Worm (Caenorhabditis elegans) whole organism, L3 larva: ENCODE measurements around the gene phat-5.

Experiments used
- R02D3.7 ChIP-seq: fragments of 150-350 bp; optimal IDR thresholded peaks from 2 replicates; lab custom pipeline; 2014; ENCODE audit warnings: missing biosample characterization, missing genetic modification characterization
- ama-1 ChIP-seq: fragments of 150-350 bp; optimal IDR thresholded peaks from 2 replicates; lab custom pipeline; 2018
- ceh-28 ChIP-seq: fragments of 150-350 bp; optimal IDR thresholded peaks from 2 replicates; lab custom pipeline; 2014; ENCODE audit warnings: missing biosample characterization, missing genetic modification reagents, missing genetic modification characterization
- ceh-9 ChIP-seq: sonication (generic microtip); optimal IDR thresholded peaks from 2 replicates; lab custom pipeline; 2018; ENCODE audit warnings: missing biosample characterization, missing genetic modification characterization
- daf-12 ChIP-seq: fragments of 150-350 bp; optimal IDR thresholded peaks from 2 replicates; lab custom pipeline; 2014; ENCODE audit warnings: missing biosample characterization, missing genetic modification reagents, missing genetic modification characterization
- egl-5 ChIP-seq: fragments of 150-350 bp; optimal IDR thresholded peaks from 2 replicates; lab custom pipeline; 2017; ENCODE audit warnings: missing biosample characterization, missing genetic modification reagents, missing genetic modification characterization, inconsistent platforms
- elt-2 ChIP-seq: sonication (generic microtip); optimal IDR thresholded peaks from 2 replicates; lab custom pipeline; 2016; ENCODE audit warnings: missing genetic modification reagents, mild to moderate bottlenecking, missing genetic modification characterization, missing compliant biosample characterization
- eor-1 ChIP-seq, 2 experiments: fragments of 150-350 bp; optimal IDR thresholded peaks; 2 replicates each; lab custom pipeline; 2014 to 2018; ENCODE audit warnings: missing biosample characterization in 2 of 2, missing genetic modification characterization in 2 of 2
- fkh-10 ChIP-seq: sonication (generic microtip); optimal IDR thresholded peaks from 2 replicates; lab custom pipeline; 2017; ENCODE audit warnings: missing biosample characterization, missing genetic modification reagents, missing genetic modification characterization
- fos-1 ChIP-seq: fragments of 150-350 bp; optimal IDR thresholded peaks from 2 replicates; lab custom pipeline; 2014; ENCODE audit warnings: missing biosample characterization, missing genetic modification characterization
- hmg-11 ChIP-seq: sonication (generic microtip); optimal IDR thresholded peaks from 2 replicates; lab custom pipeline; 2016; ENCODE audit warnings: missing genetic modification characterization, missing compliant biosample characterization
- jun-1 ChIP-seq: fragments of 150-350 bp; optimal IDR thresholded peaks from 2 replicates; lab custom pipeline; 2014; ENCODE audit warnings: missing biosample characterization, missing genetic modification reagents, missing genetic modification characterization
- lin-15B ChIP-seq: fragments of 150-350 bp; optimal IDR thresholded peaks from 2 replicates; lab custom pipeline; 2014; ENCODE audit warnings: missing biosample characterization, missing genetic modification characterization
- lin-39 ChIP-seq: fragments of 150-350 bp; optimal IDR thresholded peaks from 2 replicates; lab custom pipeline; 2018; ENCODE audit warnings: missing biosample characterization, missing genetic modification reagents, missing genetic modification characterization
- lsy-12 ChIP-seq: sonication (generic microtip); optimal IDR thresholded peaks from 2 replicates; lab custom pipeline; 2016; ENCODE audit warnings: mild to moderate bottlenecking, missing genetic modification characterization, missing compliant biosample characterization
- mml-1 ChIP-seq: fragments of 150-350 bp; sonication (generic microtip); optimal IDR thresholded peaks from 3 replicates; lab custom pipeline; 2014; ENCODE audit warnings: missing biosample characterization, missing genetic modification characterization
- nfya-1 ChIP-seq: sonication (generic microtip); optimal IDR thresholded peaks from 2 replicates; lab custom pipeline; 2017; ENCODE audit warnings: missing genetic modification characterization, mild to moderate bottlenecking, missing compliant biosample characterization, antibody characterized with exemption, moderate library complexity; ENCODE audit not compliant: insufficient read depth
- nhr-11 ChIP-seq: fragments of 150-350 bp; optimal IDR thresholded peaks from 2 replicates; lab custom pipeline; 2014; ENCODE audit warnings: missing biosample characterization, missing genetic modification characterization
- nhr-23 ChIP-seq: fragments of 150-350 bp; optimal IDR thresholded peaks from 2 replicates; lab custom pipeline; 2014; ENCODE audit warnings: missing biosample characterization, missing genetic modification reagents, missing genetic modification characterization
- nhr-237 ChIP-seq: fragments of 150-350 bp; optimal IDR thresholded peaks from 2 replicates; lab custom pipeline; 2014; ENCODE audit warnings: missing biosample characterization, missing genetic modification characterization
- nhr-25 ChIP-seq: sonication (generic microtip); optimal IDR thresholded peaks from 2 replicates; lab custom pipeline; 2017; ENCODE audit warnings: missing biosample characterization, missing genetic modification characterization
- nhr-28 ChIP-seq: fragments of 150-350 bp; optimal IDR thresholded peaks from 2 replicates; lab custom pipeline; 2014; ENCODE audit warnings: missing biosample characterization, missing genetic modification characterization
- nhr-43 ChIP-seq: sonication (generic microtip); optimal IDR thresholded peaks from 2 replicates; lab custom pipeline; 2016; ENCODE audit warnings: mild to moderate bottlenecking, missing genetic modification characterization, missing compliant biosample characterization; ENCODE audit not compliant: poor library complexity, severe bottlenecking
- nhr-76 ChIP-seq: fragments of 150-350 bp; sonication (generic microtip); optimal IDR thresholded peaks from 5 replicates; lab custom pipeline; 2014; ENCODE audit warnings: missing biosample characterization, missing genetic modification characterization
- pha-4 ChIP-seq: fragments of 150-350 bp; optimal IDR thresholded peaks from 2 replicates; lab custom pipeline; 2014; ENCODE audit warnings: missing biosample characterization, missing genetic modification reagents, missing genetic modification characterization
- pqm-1 ChIP-seq: fragments of 150-350 bp; optimal IDR thresholded peaks from 2 replicates; lab custom pipeline; 2017; ENCODE audit warnings: missing biosample characterization, missing genetic modification characterization, inconsistent platforms
- sea-2 ChIP-seq: fragments of 150-350 bp; sonication (generic microtip); optimal IDR thresholded peaks from 4 replicates; lab custom pipeline; 2014; ENCODE audit warnings: missing biosample characterization, missing genetic modification reagents, missing genetic modification characterization
- snpc-4 ChIP-seq: fragments of 150-350 bp; optimal IDR thresholded peaks from 2 replicates; lab custom pipeline; 2014; ENCODE audit warnings: missing biosample characterization, missing genetic modification characterization
- unc-62 ChIP-seq: fragments of 150-350 bp; sonication (generic microtip); optimal IDR thresholded peaks from 4 replicates; lab custom pipeline; 2014; ENCODE audit warnings: missing biosample characterization, missing genetic modification reagents, missing genetic modification characterization
- zag-1 ChIP-seq: fragments of 150-350 bp; optimal IDR thresholded peaks from 2 replicates; lab custom pipeline; 2014; ENCODE audit warnings: missing biosample characterization, missing genetic modification characterization
- ztf-4 ChIP-seq: fragments of 150-350 bp; optimal IDR thresholded peaks from 2 replicates; lab custom pipeline; 2014; ENCODE audit warnings: missing biosample characterization, missing genetic modification characterization

phat-5 gene

DNA sequence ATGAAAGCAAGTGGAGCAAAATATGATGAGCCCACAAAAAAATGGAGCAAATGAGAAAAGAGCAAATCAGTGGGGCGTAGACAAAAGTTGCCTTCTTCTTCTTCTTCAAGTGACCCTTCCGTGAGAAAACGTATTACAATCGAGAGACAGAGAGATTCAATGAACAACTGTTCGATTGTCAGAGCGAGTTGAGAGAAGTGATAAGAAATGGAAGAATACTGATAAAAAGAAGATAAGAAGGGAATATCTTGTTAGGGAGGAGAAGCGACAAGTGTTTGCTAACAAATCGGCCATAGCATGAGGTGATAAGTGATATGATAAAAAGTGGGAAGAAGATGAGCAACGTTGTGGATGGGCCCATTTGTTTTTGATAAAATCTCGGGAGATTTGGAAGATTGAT lies 35.0 kb upstream of the phat-5 start:
- TF ChIP-seq nhr-43, result no peak
- TF ChIP-seq nfya-1 (tag; lab: Kevin White, UChicago), result peak; percentile 12
- no peak for TF ChIP-seq R02D3.7
- TF ChIP-seq elt-2 (tag; lab: Kevin White, UChicago), result peak; percentile 16
- no peak for TF ChIP-seq nhr-23 (tag; lab: Kevin White, UChicago)

DNA sequence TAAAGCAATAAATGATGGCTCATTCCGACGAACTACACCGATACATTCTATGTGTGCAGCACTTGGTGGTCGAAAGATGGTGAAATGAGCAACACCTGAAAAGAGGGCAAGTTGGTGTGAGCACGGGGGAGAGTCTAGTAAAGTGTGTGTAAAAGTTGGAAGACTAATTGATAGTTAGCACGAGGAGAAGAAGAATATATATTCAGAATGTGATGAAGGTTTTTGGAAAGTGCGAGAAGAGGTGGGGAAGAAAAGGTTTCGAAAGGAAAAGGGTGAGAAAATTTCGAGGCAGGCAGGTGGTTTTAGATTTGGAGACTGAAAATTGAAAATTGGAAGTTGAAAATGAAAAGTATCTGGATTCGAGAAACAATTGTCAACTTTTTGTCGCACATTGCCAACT lies 29.9 kb upstream of the phat-5 start, which contains the start of gene Y45G5AM.6:
Y45G5AM.6 (minus strand) TSS at position 101 of the 400 bp plus-strand sequence.
- TF ChIP-seq lsy-12 (tag; lab: Kevin White, UChicago) (no peak), eor-1 (tag; optimal IDR thresholded peaks at IDR 0.05; lab: Kevin White, UChicago) (no peak), pha-4 (tag; lab: Kevin White, UChicago) (no peak), snpc-4 (tag; lab: Kevin White, UChicago) (no peak)

DNA sequence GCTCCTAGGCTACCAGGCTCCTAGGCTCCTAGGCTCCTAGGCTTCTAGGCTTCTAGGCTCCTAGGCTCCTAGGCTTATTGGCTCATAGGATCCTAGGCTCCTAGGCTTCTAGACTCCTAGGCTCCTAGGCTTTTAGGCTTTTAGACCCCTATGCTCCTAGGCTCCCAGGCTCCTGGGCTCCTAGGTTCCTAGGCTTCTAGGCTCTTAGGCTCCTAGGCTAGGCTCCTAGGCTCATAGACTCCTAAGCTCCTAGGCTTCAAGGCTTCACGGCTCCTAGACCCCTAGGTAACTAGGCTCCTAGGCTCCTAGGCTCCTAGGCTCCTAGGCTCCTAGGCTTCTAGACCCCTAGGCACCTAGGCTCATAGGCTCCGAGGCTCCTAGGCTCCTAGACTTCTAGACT lies 29.1 kb upstream of the phat-5 start:
- no peak for TF ChIP-seq ama-1
- TF ChIP-seq sea-2 (GFP tag; lab: Kevin White, UChicago), result no peak
- TF ChIP-seq nhr-28 (tag; lab: Kevin White, UChicago), result no peak
- no peak for TF ChIP-seq pqm-1 (tag; lab: Kevin White, UChicago)
- TF ChIP-seq snpc-4 (tag; lab: Kevin White, UChicago), result no peak
- no peak for TF ChIP-seq nhr-25 (tag; lab: Kevin White, UChicago)
- TF ChIP-seq lsy-12 (tag; lab: Kevin White, UChicago), result no peak
- no peak for TF ChIP-seq daf-12
- TF ChIP-seq hmg-11, result no peak
- no peak for TF ChIP-seq egl-5 (tag; lab: Kevin White, UChicago)
- no peak for TF ChIP-seq nhr-76 (tag; lab: Kevin White, UChicago)
- TF ChIP-seq ceh-9 (tag; lab: Kevin White, UChicago), result no peak
- no peak for TF ChIP-seq nhr-43

DNA sequence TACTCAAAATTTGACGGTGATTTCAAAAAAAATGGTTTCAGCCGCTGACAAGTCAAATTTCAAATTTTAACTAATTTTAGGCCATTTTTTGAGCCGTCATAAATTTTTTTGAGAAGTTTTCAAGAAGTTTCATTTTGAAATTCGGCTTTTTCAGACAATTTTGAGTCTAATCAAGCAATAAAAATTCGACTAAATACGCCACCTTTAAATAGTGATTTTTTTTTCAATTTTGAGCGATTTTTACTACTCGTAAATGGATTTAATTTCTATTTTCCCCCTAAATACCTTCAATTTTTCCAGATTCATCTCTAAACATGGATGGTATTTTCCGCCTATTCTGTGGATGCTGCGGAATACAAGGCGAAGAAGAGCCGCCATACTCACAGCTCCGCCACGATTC lies 21.9 kb upstream of the phat-5 start, which contains the start of gene Y45G5AL.1:
Y45G5AL.1 (plus strand) TSS at position 301 of the 400 bp plus-strand sequence.
- no peak for TF ChIP-seq ztf-4 (tag; lab: Kevin White, UChicago)
- TF ChIP-seq fos-1, result no peak
- no peak for TF ChIP-seq R02D3.7
- no peak for TF ChIP-seq ceh-28 (tag; lab: Kevin White, UChicago)
- TF ChIP-seq lin-15B (tag; lab: Kevin White, UChicago), result no peak

DNA sequence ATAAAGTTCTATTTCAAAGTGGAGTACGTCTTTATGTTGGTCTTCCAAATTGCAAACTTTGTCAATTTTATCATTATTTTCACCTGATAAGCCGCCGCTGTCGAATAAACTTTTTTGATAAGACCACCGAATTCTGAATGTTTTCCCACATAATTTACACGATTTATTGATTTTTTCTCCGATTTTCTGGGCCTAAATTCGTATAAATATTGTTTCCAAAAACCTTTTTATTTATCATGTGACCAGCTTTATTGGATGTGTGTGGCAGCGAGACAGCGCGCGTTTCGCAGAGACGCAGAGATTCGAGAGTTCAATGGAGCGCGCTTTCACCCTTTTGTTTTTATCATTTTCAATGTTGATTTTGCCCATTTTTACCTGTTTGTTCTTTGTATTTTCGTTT lies 20.7 kb upstream of the phat-5 start:
- TF ChIP-seq nfya-1 (tag; lab: Kevin White, UChicago) (peak; percentile 89), nhr-11 (tag; lab: Kevin White, UChicago) (no peak), egl-5 (tag; lab: Kevin White, UChicago) (peak; percentile 99), lin-39 (tag; lab: Kevin White, UChicago) (peak; percentile 67), mml-1 (tag; lab: Kevin White, UChicago) (no peak), eor-1 (tag; optimal IDR thresholded peaks at IDR 0.05; lab: Kevin White, UChicago) (no peak), lsy-12 (tag; lab: Kevin White, UChicago) (peak; percentile 47), nhr-237 (tag; lab: Kevin White, UChicago) (no peak), nhr-23 (tag; lab: Kevin White, UChicago) (peak; percentile 87), ceh-28 (tag; lab: Kevin White, UChicago) (peak; percentile 63), pha-4 (tag; lab: Kevin White, UChicago) (peak; percentile 85), elt-2 (tag; lab: Kevin White, UChicago) (peak; percentile 88), fos-1 (no peak), nhr-76 (tag; lab: Kevin White, UChicago) (no peak), fkh-10 (GFP tag; lab: Kevin White, UChicago) (peak; percentile 55), unc-62 (GFP tag; lab: Kevin White, UChicago) (no peak), zag-1 (tag; lab: Kevin White, UChicago) (no peak), snpc-4 (tag; lab: Kevin White, UChicago) (peak; percentile 67), nhr-25 (tag; lab: Kevin White, UChicago) (peak; percentile 79), jun-1 (tag; lab: Kevin White, UChicago) (peak; percentile 71), nhr-43 (peak; percentile 54), lin-15B (tag; lab: Kevin White, UChicago) (peak; percentile 80), hmg-11 (peak; percentile 57), pqm-1 (tag; lab: Kevin White, UChicago) (peak; percentile 87), sea-2 (GFP tag; lab: Kevin White, UChicago) (no peak)
